Fruit fly (Drosophila melanogaster) ovary, adult (tissue): Measurements from ENCODE around the gene Hsp27.
A peak's percentile ranks its signal among the peaks of the same experiment; 100 is the strongest.

Experiments
- CG17801 ChIP-seq: fragments of 200-800 bp; optimal IDR thresholded peaks from 2 replicates; lab custom pipeline; 2019; ENCODE audit warnings: missing biosample characterization, mild to moderate bottlenecking, missing genetic modification characterization, moderate library complexity; ENCODE audit not compliant: partially characterized antibody

The Hsp27 gene

dm6 chr3L:9361894-9362293 lies 22.0 kb upstream of the Hsp27 start, which contains the start of gene CG34456:
TSS of gene CG34456 (plus strand) at chr3L:9362108.
- peak; percentile 62 for TF ChIP-seq CG17801

DNA sequence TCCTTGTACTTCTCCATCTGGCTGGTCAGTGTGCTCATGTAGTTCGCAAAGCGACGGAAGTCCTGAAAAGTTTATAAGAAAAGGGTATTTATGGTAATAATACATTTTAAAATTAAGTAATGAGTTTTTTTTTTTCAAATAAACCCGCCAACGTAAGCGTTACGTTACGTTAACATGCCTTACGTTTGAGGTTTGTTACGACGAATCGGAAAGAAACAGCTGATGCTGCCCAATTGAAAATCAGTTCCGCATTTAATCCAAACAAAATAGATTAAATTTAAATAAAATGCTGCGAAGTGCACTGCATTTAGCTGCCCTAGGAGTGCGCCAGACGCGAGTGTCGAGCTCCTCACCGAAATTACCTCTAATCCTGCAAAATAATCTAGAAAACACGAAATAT lies 19.7 kb upstream of the Hsp27 start, which contains the start of gene mRRF1:
mRRF1 (plus strand) TSS at position 220 of the 400 bp plus-strand sequence.
- no peak for TF ChIP-seq CG17801

- no peak for TF ChIP-seq CG17801
These were observed 16.9 kb upstream of the Hsp27 start, which contains the start of the genes Klp67A and CG4452 for dm6 chr3L:9366850-9367430. TSS of gene Klp67A (minus strand) at chr3L:9367046. TSS of gene CG4452 (plus strand) at chr3L:9367377.

DNA sequence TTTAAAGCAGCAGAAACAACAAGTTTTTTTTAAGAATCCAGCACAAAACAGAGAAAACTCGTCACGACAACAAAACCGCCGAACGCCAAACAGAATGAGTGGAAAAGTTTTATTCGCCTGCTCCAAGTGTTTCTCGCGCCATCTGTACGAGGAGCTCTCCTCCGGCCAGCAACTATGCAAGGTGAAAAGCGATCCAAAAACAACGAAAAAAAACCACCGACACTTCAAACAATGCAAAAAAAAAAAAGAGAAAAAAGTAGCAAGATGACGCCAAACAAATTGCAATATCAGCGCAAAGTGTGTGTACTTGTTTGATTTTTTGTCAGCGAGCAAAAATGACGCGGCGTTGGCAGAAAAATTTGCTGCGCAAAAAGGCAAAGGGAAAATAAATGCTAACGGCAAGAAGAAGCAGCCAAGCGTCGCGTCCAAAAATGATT lies 16.4 kb upstream of the Hsp27 start:
- peak; percentile 78 for TF ChIP-seq CG17801

- TF ChIP-seq CG17801 = no peak
These were observed 15.2 kb upstream of the Hsp27 start for dm6 chr3L:9368665-9369064.

dm6 chr3L:9370907-9371365 lies 12.9 kb upstream of the Hsp27 start, which contains the start of gene Fdx1:
TSS of gene Fdx1 (minus strand) at chr3L:9371238.
- peak; percentile 64 for TF ChIP-seq CG17801

- no peak for TF ChIP-seq CG17801
These were observed 11.4 kb upstream of the Hsp27 start, which contains the start of the genes Hsp67Bc, CG4456 and Hsp22 for dm6 chr3L:9372278-9372975. TSS of gene Hsp67Bc (minus strand) at chr3L:9372497. TSS of gene CG4456 (plus strand) at chr3L:9372722. TSS of gene Hsp22 (plus strand) at chr3L:9372931.

DNA sequence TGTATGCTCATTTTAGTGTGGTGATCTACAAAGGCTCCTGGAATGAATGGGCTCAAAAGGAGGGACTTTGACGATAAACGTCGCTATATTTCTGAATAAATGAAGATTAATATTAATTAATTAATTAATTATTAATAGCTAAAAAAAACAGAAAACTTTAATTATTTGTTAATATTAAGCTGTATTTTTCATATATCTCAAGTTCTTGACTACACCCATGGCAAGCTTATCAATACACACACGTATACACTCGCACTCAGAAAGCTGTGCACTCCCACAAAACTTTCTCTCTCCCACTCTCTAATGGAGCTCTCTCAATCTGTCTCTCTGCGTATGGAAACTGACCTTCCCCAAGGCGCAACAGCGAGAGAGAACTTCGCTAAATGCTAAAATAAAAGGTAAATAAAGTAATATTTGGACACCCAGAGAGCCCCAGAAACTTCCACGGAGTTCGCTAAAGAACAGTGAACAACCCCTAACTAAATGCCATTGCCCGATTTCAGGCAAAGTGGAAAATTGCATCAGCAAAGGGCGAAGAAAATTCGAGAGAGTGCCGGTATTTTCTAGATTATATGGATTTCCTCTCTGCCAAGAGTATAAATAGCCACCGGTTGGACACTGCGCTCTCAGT lies 10.4 kb upstream of the Hsp27 start:
- no peak for TF ChIP-seq CG17801

DNA sequence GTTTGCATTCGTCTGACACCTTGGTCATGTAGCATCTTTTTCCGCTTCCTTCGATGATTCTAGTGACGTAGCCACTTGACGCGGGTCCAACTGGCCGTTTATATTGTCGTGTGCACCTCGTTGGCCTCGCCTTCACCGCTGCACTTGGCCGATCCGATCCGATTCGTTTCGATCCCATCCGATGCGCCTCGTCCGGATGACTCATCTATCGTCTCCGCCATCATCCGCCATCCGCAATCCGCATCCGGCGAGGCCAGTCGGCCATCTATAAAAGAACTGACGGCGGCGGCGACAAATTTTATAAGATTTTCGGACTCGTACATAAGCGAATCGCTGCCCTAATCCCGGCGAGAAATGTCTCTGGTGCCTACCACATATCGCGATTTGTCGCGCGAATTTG lies 8.7 kb upstream of the Hsp27 start, which contains the start of gene CG4461:
CG4461 (plus strand) TSS at position 301 of the 400 bp plus-strand sequence.
- no peak for TF ChIP-seq CG17801

- no peak for TF ChIP-seq CG17801
These were observed 7.3 kb upstream of the Hsp27 start for dm6 chr3L:9376573-9376972.

DNA sequence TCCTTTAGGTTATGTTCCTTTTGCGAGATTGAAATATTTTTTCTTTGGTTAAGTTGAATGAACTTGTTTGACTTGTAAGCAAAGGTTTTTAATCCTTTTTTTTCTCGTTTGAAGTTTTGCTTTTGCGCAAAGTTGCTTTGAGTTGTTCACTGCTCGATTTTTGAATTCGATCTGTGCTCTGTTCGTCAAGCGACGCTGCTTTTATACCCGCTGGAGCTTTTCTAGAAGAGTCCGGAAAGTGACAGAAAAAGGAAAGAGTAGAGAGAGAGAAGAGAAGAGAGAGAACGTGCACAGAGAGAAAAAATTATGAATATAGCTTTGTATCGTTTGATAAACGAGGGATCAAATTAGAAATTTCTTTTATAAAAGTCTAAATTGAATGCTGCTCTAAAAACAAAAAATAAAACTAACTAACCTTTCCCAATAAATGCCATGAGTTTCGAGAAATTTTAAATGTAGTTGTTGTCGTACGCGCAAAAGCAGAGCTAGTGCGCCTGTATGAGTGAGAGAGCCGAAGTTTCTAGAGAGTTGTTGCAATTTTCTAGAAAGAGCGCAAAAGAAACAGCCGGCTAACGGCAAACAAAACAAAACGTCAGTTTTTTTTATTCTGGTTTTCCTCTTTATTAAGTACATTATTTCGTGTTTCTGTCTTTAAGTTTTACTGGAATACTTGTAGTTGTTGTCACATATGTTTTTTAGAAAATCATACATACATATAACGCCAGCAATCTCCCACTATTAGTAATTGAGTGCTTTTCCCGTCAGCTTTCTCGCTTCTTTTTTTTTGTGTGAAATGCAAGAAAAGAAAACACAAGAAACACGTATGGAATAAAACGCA lies 6.4 kb upstream of the Hsp27 start, which contains the start of gene Hsp26:
Hsp26 (minus strand) TSS at position 230 of the 838 bp plus-strand sequence.
- peak; percentile 90 for TF ChIP-seq CG17801

DNA sequence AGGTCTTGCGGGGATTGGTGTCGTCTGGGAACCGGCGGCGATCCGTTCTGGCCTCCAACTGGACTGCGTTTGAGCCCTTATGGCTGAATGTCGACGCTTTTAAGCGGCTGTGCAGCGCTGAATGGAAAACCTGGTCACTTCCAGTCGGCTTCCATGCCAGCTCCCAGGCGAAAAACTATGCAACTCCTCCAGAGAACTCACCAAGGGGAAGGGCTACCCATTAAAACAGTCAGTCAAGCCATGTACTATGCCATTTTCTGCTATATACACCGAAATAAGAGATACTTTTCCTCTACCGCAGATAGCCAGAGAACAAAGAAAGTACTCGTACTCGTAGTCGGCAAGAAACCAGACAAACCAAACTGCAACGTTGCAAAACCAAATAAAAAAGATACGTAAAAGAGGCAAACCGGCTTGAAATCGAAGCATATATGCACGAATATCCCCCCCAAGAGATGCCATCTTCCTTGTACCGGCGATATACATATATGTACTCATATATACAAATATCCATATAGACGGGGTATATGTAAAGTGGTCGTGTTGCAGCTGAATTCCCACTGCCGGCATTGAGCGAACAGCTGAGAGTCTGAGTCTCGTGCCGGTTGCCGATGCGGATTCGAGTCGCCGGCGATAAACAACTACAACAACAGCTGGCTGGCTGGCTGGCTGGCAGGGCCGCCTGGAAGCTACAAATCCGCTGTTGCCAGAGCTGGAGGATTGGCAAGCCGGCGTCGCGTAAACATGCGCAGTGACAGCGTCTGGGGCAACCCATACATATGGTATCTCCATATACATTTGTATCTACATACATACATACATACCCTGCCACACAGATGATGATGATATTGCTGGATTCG lies 4.1 kb upstream of the Hsp27 start, which contains the start of gene Hsp67Ba:
Hsp67Ba (minus strand) TSS at position 51 of the 860 bp plus-strand sequence.
- TF ChIP-seq CG17801 = no peak

dm6 chr3L:9380344-9380849 lies 3.5 kb upstream of the Hsp27 start:
- TF ChIP-seq CG17801 = no peak

dm6 chr3L:9381602-9382001 lies 2.3 kb upstream of the Hsp27 start, which contains the start of gene Hsp23:
TSS of gene Hsp23 (plus strand) at chr3L:9381882.
- no peak for TF ChIP-seq CG17801
